Worm (Caenorhabditis elegans): ENCODE data around the gene D2024.4.

The D2024.4 gene

ce11 chrIV:7228208-7228607 lies 2.8 kb upstream of the D2024.4 start, which contains the start of gene D2024.5:
Gene D2024.5, minus strand, starts transcription at chrIV:7228308.
- no peak for TF ChIP-seq mml-1 (tag; optimal IDR thresholded peaks at IDR 0.05)
- no peak for TF ChIP-seq pqm-1 (tag; optimal IDR thresholded peaks at IDR 0.05)
- TF ChIP-seq elt-1 (tag; optimal IDR thresholded peaks at IDR 0.05) = no peak
- TF ChIP-seq nhr-76 (tag; optimal IDR thresholded peaks at IDR 0.05) = no peak
- no peak for TF ChIP-seq nhr-11 (tag; optimal IDR thresholded peaks at IDR 0.05)

DNA sequence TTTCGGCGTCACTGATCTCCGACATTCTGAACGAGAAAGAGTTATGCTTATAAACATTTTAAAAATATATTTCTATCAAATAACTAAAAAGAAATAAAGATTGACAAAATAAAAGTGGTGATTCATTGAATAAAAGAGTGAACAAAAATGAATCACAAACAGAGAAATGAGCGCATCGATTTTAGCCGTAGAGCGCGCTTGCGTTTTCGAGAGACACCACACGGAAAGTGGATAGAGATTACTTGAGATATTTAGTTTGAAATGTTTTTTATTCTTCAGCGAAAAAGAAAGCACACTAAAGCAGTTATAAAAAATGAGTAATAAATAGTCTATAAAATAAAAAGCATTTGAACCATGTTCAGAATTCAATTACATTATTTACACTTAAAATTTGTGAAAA lies 837 bp upstream of the D2024.4 start, which contains the start of gene cap-1:
Gene cap-1 (minus strand): TSS at position 26 of the 400 bp plus-strand sequence.
- TF ChIP-seq daf-12 (tag; optimal IDR thresholded peaks at IDR 0.05) (no peak), lin-39 (tag; optimal IDR thresholded peaks at IDR 0.05) (no peak), fkh-10 (GFP tag; optimal IDR thresholded peaks at IDR 0.05) (no peak), lsy-12 (tag; optimal IDR thresholded peaks at IDR 0.05) (no peak), mdl-1 (tag; optimal IDR thresholded peaks at IDR 0.05) (no peak), nhr-237 (tag; optimal IDR thresholded peaks at IDR 0.05) (no peak), egl-5 (tag; optimal IDR thresholded peaks at IDR 0.05) (peak; percentile 52), aly-2 (tag; optimal IDR thresholded peaks at IDR 0.05) (no peak), fos-1 (tag; optimal IDR thresholded peaks at IDR 0.05) (peak; percentile 50), pha-4 (tag; optimal IDR thresholded peaks at IDR 0.05) (peak; percentile 92), elt-2 (tag; optimal IDR thresholded peaks at IDR 0.05) (peak; percentile 33), ztf-11 (tag; optimal IDR thresholded peaks at IDR 0.05) (no peak), ceh-9 (tag; optimal IDR thresholded peaks at IDR 0.05) (no peak), nhr-11 (tag; optimal IDR thresholded peaks at IDR 0.05) (no peak), elt-1 (tag; optimal IDR thresholded peaks at IDR 0.05) (no peak), jun-1 (tag; optimal IDR thresholded peaks at IDR 0.05) (peak; percentile 28), zag-1 (tag; optimal IDR thresholded peaks at IDR 0.05) (no peak), nhr-23 (tag; optimal IDR thresholded peaks at IDR 0.05) (peak; percentile 82), nhr-25 (tag; optimal IDR thresholded peaks at IDR 0.05) (peak; percentile 44), eor-1 (tag; optimal IDR thresholded peaks at IDR 0.05) (no peak), pqm-1 (tag; optimal IDR thresholded peaks at IDR 0.05) (peak; percentile 53), ceh-28 (tag; optimal IDR thresholded peaks at IDR 0.05) (peak; percentile 73), ceh-16 (tag; optimal IDR thresholded peaks at IDR 0.05) (no peak), hmg-11 (tag; optimal IDR thresholded peaks at IDR 0.05) (peak; percentile 72), ceh-82 (tag; optimal IDR thresholded peaks at IDR 0.05) (peak; percentile 35), nhr-76 (tag; optimal IDR thresholded peaks at IDR 0.05) (no peak), nhr-77 (tag; optimal IDR thresholded peaks at IDR 0.05) (no peak), nhr-43 (tag; optimal IDR thresholded peaks at IDR 0.05; ENCODE audit: poor library complexity, severe bottlenecking) (no peak), unc-62 (GFP tag; optimal IDR thresholded peaks at IDR 0.05) (no peak), nhr-12 (tag; optimal IDR thresholded peaks at IDR 0.05) (no peak), nfya-1 (tag; optimal IDR thresholded peaks at IDR 0.05; ENCODE audit: insufficient read depth) (peak; percentile 68), ama-1 (optimal IDR thresholded peaks at IDR 0.05) (no peak), snpc-4 (tag; optimal IDR thresholded peaks at IDR 0.05) (peak; percentile 80), lin-15B (tag; optimal IDR thresholded peaks at IDR 0.05) (peak; percentile 88)

ce11 chrIV:7233566-7234014 lies 2.6 kb downstream of the D2024.4 start:
- peak; percentile 7 for TF ChIP-seq lin-39 (tag; optimal IDR thresholded peaks at IDR 0.05)
- peak; percentile 19 for TF ChIP-seq nfya-1 (tag; optimal IDR thresholded peaks at IDR 0.05; ENCODE audit: insufficient read depth)
- peak; percentile 72 for TF ChIP-seq nhr-43 (tag; optimal IDR thresholded peaks at IDR 0.05; ENCODE audit: poor library complexity, severe bottlenecking)
- TF ChIP-seq pqm-1 (tag; optimal IDR thresholded peaks at IDR 0.05) = no peak
- peak; percentile 57 for TF ChIP-seq egl-5 (tag; optimal IDR thresholded peaks at IDR 0.05)
- no peak for TF ChIP-seq tbx-2 (tag; optimal IDR thresholded peaks at IDR 0.05)

DNA sequence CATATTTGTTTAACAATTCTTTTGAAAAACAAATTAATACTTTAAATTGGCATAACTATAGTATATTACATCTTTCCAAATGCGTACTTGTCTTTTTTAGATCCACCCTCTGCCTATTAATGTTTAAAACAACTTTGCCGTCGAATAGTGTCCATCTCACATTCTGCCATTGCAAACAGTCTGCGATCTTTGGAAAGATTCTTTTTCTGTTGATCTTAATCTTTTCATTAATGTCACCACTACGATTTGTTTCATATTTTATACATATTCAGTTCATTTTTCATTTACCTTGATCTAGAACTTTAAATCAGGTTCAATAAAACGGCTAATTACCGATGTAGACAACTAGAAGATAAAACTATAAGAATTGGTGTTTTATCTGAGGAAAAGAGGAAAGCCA lies 3.6 kb downstream of the D2024.4 start:
- TF ChIP-seq pha-4 (tag; optimal IDR thresholded peaks at IDR 0.05) = no peak
- TF ChIP-seq elt-1 (tag; optimal IDR thresholded peaks at IDR 0.05) = peak; percentile 93
